Fruit fly (Drosophila melanogaster) whole organism, embryonic: ENCODE measurements around the gene CG2006.

Experiments used
- Abd-B ChIP-seq: fragments of 200-800 bp; sonication (Bioruptor generic); optimal IDR thresholded peaks from 2 replicates; lab custom pipeline; 2018; ENCODE audit warnings: missing biosample characterization, mild to moderate bottlenecking, missing genetic modification characterization, moderate library complexity
- Asciz ChIP-seq: fragments of 200-800 bp; sonication (Bioruptor generic); optimal IDR thresholded peaks from 2 replicates; lab custom pipeline; 2017; ENCODE audit warnings: missing biosample characterization, mild to moderate bottlenecking, missing genetic modification characterization, missing genetic modification reagents
- Atf6 ChIP-seq: fragments of 200-800 bp; sonication (Bioruptor generic); IDR thresholded peaks from 2 replicates; pipeline ENCODE4 v1.3.6; 2022; ENCODE audit warnings: missing biosample characterization, missing genetic modification characterization
- BEAF-32 ChIP-seq: fragments of 200-800 bp; sonication (Bioruptor generic); optimal IDR thresholded peaks from 3 replicates; lab custom pipeline; 2017; ENCODE audit warnings: missing biosample characterization, missing genetic modification characterization, mild to moderate bottlenecking, moderate library complexity, missing genetic modification reagents
- CG10274 ChIP-seq: fragments of 200-800 bp; sonication (Bioruptor generic); optimal IDR thresholded peaks from 3 replicates; lab custom pipeline; 2017; ENCODE audit warnings: missing biosample characterization, mild to moderate bottlenecking, missing genetic modification characterization
- CG11093 ChIP-seq: fragments of 200-800 bp; sonication (Bioruptor generic); IDR thresholded peaks from 3 replicates; pipeline ENCODE4 v1.3.6; 2022; ENCODE audit warnings: missing biosample characterization, missing genetic modification characterization
- CG11560 ChIP-seq: fragments of 200-800 bp; sonication (Bioruptor generic); IDR thresholded peaks from 3 replicates; pipeline ENCODE4 v1.3.6; 2022; ENCODE audit warnings: missing biosample characterization, missing genetic modification characterization
- CG12071 ChIP-seq: fragments of 200-800 bp; sonication (Bioruptor generic); optimal IDR thresholded peaks from 3 replicates; lab custom pipeline; 2018; ENCODE audit warnings: missing biosample characterization, mild to moderate bottlenecking, missing genetic modification characterization
- CG12659 ChIP-seq: fragments of 200-800 bp; sonication (Bioruptor generic); optimal IDR thresholded peaks from 3 replicates; lab custom pipeline; 2017; ENCODE audit warnings: mild to moderate bottlenecking, missing biosample characterization, missing genetic modification reagents, missing genetic modification characterization
- CG13424 ChIP-seq: fragments of 200-800 bp; sonication (Bioruptor generic); optimal IDR thresholded peaks from 2 replicates; lab custom pipeline; 2019; ENCODE audit warnings: missing biosample characterization, mild to moderate bottlenecking, missing genetic modification characterization, moderate library complexity
- CG14014 ChIP-seq: fragments of 200-800 bp; sonication (Bioruptor generic); IDR thresholded peaks from 2 replicates; pipeline ENCODE4 v1.3.6; 2022; ENCODE audit warnings: missing biosample characterization, missing genetic modification characterization
- CG17328 ChIP-seq: fragments of 200-800 bp; sonication (Bioruptor generic); IDR thresholded peaks from 2 replicates; pipeline ENCODE4 v1.3.6; 2022; ENCODE audit warnings: missing biosample characterization, missing genetic modification characterization
- CG17359 ChIP-seq: fragments of 200-800 bp; sonication (Bioruptor generic); optimal IDR thresholded peaks from 3 replicates; lab custom pipeline; 2018; ENCODE audit warnings: missing biosample characterization, mild to moderate bottlenecking, missing genetic modification characterization, moderate library complexity
- CG17385 ChIP-seq: fragments of 200-800 bp; sonication (Bioruptor generic); optimal IDR thresholded peaks from 3 replicates; lab custom pipeline; 2018; ENCODE audit warnings: missing biosample characterization, mild to moderate bottlenecking, missing genetic modification characterization
- CG17612 ChIP-seq: fragments of 200-800 bp; sonication (Bioruptor generic); IDR thresholded peaks from 2 replicates; pipeline ENCODE4 v1.3.6; 2022; ENCODE audit warnings: missing biosample characterization, missing genetic modification characterization
- CG2202 ChIP-seq: fragments of 200-800 bp; sonication (Bioruptor generic); optimal IDR thresholded peaks from 2 replicates; lab custom pipeline; 2018; ENCODE audit warnings: missing biosample characterization, mild to moderate bottlenecking, missing genetic modification characterization
- CG31224 ChIP-seq: fragments of 200-800 bp; sonication (Bioruptor generic); IDR thresholded peaks from 2 replicates; pipeline ENCODE4 v1.3.6; 2022; ENCODE audit warnings: missing biosample characterization, missing genetic modification characterization
- CG32767 ChIP-seq: fragments of 200-800 bp; sonication (Bioruptor generic); IDR thresholded peaks from 2 replicates; pipeline ENCODE4 v1.3.6; 2022; ENCODE audit warnings: missing biosample characterization, missing genetic modification characterization
- CG33213 ChIP-seq: fragments of 200-800 bp; sonication (Bioruptor generic); optimal IDR thresholded peaks from 3 replicates; lab custom pipeline; 2016; ENCODE audit warnings: missing biosample characterization, missing genetic modification characterization
- CG3407 ChIP-seq: fragments of 200-800 bp; sonication (Bioruptor generic); optimal IDR thresholded peaks from 2 replicates; lab custom pipeline; 2018; ENCODE audit warnings: missing biosample characterization, mild to moderate bottlenecking, missing genetic modification characterization
- CG4707 ChIP-seq: fragments of 200-800 bp; sonication (Bioruptor generic); optimal IDR thresholded peaks from 2 replicates; lab custom pipeline; 2018; ENCODE audit warnings: missing biosample characterization, mild to moderate bottlenecking, missing genetic modification characterization, moderate library complexity
- CG8359 ChIP-seq: fragments of 200-800 bp; sonication (Bioruptor generic); optimal IDR thresholded peaks from 2 replicates; lab custom pipeline; 2017; ENCODE audit warnings: missing biosample characterization, mild to moderate bottlenecking, missing genetic modification characterization, borderline replicate concordance
- Chrac-16 ChIP-seq: fragments of 200-800 bp; sonication (Bioruptor generic); optimal IDR thresholded peaks from 3 replicates; lab custom pipeline; 2016; ENCODE audit warnings: missing biosample characterization, missing genetic modification characterization
- Drgx ChIP-seq: fragments of 200-800 bp; sonication (Bioruptor generic); IDR thresholded peaks from 2 replicates; pipeline ENCODE4 v1.3.6; 2022; ENCODE audit warnings: missing biosample characterization, missing genetic modification characterization
- E2f2 ChIP-seq: fragments of 200-800 bp; sonication (Bioruptor generic); IDR thresholded peaks from 2 replicates; pipeline ENCODE4 v1.3.6; 2022; ENCODE audit warnings: missing biosample characterization, missing genetic modification characterization
- Fer3 ChIP-seq: fragments of 200-800 bp; sonication (Bioruptor generic); optimal IDR thresholded peaks from 2 replicates; lab custom pipeline; 2018; ENCODE audit warnings: missing biosample characterization, mild to moderate bottlenecking, missing genetic modification characterization, moderate library complexity
- Hmr ChIP-seq: fragments of 200-800 bp; sonication (Bioruptor generic); optimal IDR thresholded peaks from 3 replicates; lab custom pipeline; 2017; ENCODE audit warnings: mild to moderate bottlenecking, missing biosample characterization, missing genetic modification reagents, missing genetic modification characterization
- Hmx ChIP-seq: fragments of 200-800 bp; sonication (Bioruptor generic); optimal IDR thresholded peaks from 2 replicates; lab custom pipeline; 2016; ENCODE audit warnings: missing biosample characterization, missing genetic modification characterization
- Hr3 ChIP-seq: fragments of 200-800 bp; sonication (Bioruptor generic); optimal IDR thresholded peaks from 3 replicates; lab custom pipeline; 2016; ENCODE audit warnings: missing biosample characterization, missing genetic modification characterization
- Hr51 ChIP-seq, 2 experiments: fragments of 200-800 bp; sonication (Bioruptor generic); optimal IDR thresholded peaks; 2 replicates in 1 of 2; 3 replicates in 1 of 2; lab custom pipeline; 2016 to 2018; ENCODE audit warnings: missing biosample characterization in 2 of 2, missing genetic modification characterization in 2 of 2, mild to moderate bottlenecking in 1 of 2, moderate library complexity in 1 of 2
- bsh ChIP-seq, 2 experiments: fragments of 200-800 bp; sonication (Bioruptor generic); optimal IDR thresholded peaks; 2 replicates each; lab custom pipeline; 2017 to 2018; ENCODE audit warnings: mild to moderate bottlenecking in 2 of 2, missing biosample characterization in 2 of 2, missing genetic modification characterization in 2 of 2, moderate library complexity in 1 of 2
- cad ChIP-seq: fragments of >200 bp; optimal IDR thresholded peaks from 2 replicates; lab custom pipeline; 2017; ENCODE audit warnings: missing biosample characterization, missing genetic modification characterization
- cato ChIP-seq: fragments of 200-800 bp; sonication (Bioruptor generic); optimal IDR thresholded peaks from 2 replicates; lab custom pipeline; 2016; ENCODE audit warnings: missing biosample characterization, missing genetic modification characterization, borderline replicate concordance
- crol ChIP-seq: fragments of 200-800 bp; sonication (Bioruptor generic); IDR thresholded peaks from 2 replicates; pipeline ENCODE4 v1.3.6; 2022; ENCODE audit warnings: missing biosample characterization, missing genetic modification characterization
- ewg ChIP-seq: fragments of 200-800 bp; sonication (Bioruptor generic); optimal IDR thresholded peaks from 3 replicates; lab custom pipeline; 2017; ENCODE audit warnings: mild to moderate bottlenecking, missing biosample characterization, missing genetic modification reagents, missing genetic modification characterization
- fd64A ChIP-seq: fragments of 200-800 bp; sonication (Bioruptor generic); optimal IDR thresholded peaks from 3 replicates; lab custom pipeline; 2018; ENCODE audit warnings: missing biosample characterization, mild to moderate bottlenecking, missing genetic modification characterization
- gce ChIP-seq: fragments of 200-800 bp; sonication (Bioruptor generic); IDR thresholded peaks from 3 replicates; pipeline ENCODE4 v1.3.6; 2022; ENCODE audit warnings: missing biosample characterization, missing genetic modification characterization
- gsb-n ChIP-seq: fragments of 200-800 bp; sonication (Bioruptor generic); optimal IDR thresholded peaks from 3 replicates; lab custom pipeline; 2018; ENCODE audit warnings: missing biosample characterization, mild to moderate bottlenecking, missing genetic modification characterization
- h ChIP-seq: fragments of >200 bp; optimal IDR thresholded peaks from 2 replicates; lab custom pipeline; 2017
- jumu ChIP-seq: fragments of 200-800 bp; sonication (Bioruptor generic); optimal IDR thresholded peaks from 3 replicates; lab custom pipeline; 2016; ENCODE audit warnings: missing biosample characterization, missing genetic modification characterization
- lola ChIP-seq, 3 experiments: fragments of >200 bp in 2 of 3; fragments of 200-800 bp in 1 of 3; sonication (Bioruptor generic) in 1 of 3; optimal IDR thresholded peaks; 2 replicates each; lab custom pipeline; 2017 to 2019; ENCODE audit warnings: missing biosample characterization in 3 of 3, missing genetic modification characterization in 3 of 3, mild to moderate bottlenecking in 1 of 3, moderate library complexity in 1 of 3
- mam ChIP-seq: fragments of 200-800 bp; sonication (Bioruptor generic); optimal IDR thresholded peaks from 3 replicates; lab custom pipeline; 2016; ENCODE audit warnings: missing biosample characterization, missing genetic modification characterization
- oc ChIP-seq: fragments of 200-800 bp; sonication (Bioruptor generic); optimal IDR thresholded peaks from 2 replicates; lab custom pipeline; 2018; ENCODE audit warnings: missing biosample characterization, mild to moderate bottlenecking, missing genetic modification characterization, moderate library complexity
- pb ChIP-seq: fragments of 200-800 bp; sonication (Bioruptor generic); optimal IDR thresholded peaks from 3 replicates; lab custom pipeline; 2016; ENCODE audit warnings: missing biosample characterization, missing genetic modification characterization
- ranshi ChIP-seq: fragments of 200-800 bp; sonication (Bioruptor generic); IDR thresholded peaks from 2 replicates; pipeline ENCODE4 v1.3.6; 2022; ENCODE audit warnings: missing biosample characterization, missing genetic modification characterization
- sens ChIP-seq: fragments of 200-800 bp; sonication (Bioruptor generic); peaks from one replicate; lab custom pipeline; 2016; ENCODE audit warnings: missing biosample characterization, missing genetic modification characterization
- tgo ChIP-seq: fragments of 200-800 bp; sonication (Bioruptor generic); IDR thresholded peaks from 3 replicates; pipeline ENCODE4 v1.3.6; 2022; ENCODE audit warnings: missing biosample characterization, missing genetic modification characterization
- tin ChIP-seq: fragments of 200-800 bp; sonication (Bioruptor generic); optimal IDR thresholded peaks from 3 replicates; lab custom pipeline; 2016; ENCODE audit warnings: missing biosample characterization, missing genetic modification characterization
- ttk ChIP-seq: fragments of 200-800 bp; sonication (Bioruptor generic); IDR thresholded peaks from 2 replicates; pipeline ENCODE4 v2.1.2; 2022; ENCODE audit warnings: missing biosample characterization, missing genetic modification characterization
- wek ChIP-seq: fragments of 200-800 bp; sonication (Bioruptor generic); optimal IDR thresholded peaks from 3 replicates; lab custom pipeline; 2018; ENCODE audit warnings: missing biosample characterization, mild to moderate bottlenecking, missing genetic modification characterization, moderate library complexity
- zfh1 ChIP-seq: fragments of 200-800 bp; sonication (Bioruptor generic); IDR thresholded peaks from 3 replicates; pipeline ENCODE4 v1.3.6; 2022; ENCODE audit warnings: missing biosample characterization, missing genetic modification characterization

CG2006 gene

dm6 chr3R:29479922-29480321 lies 9.3 kb upstream of the CG2006 start (continued):
- TF ChIP-seq CG10274 (GFP tag; lab: Kevin White, UChicago), result no peak
- peak; percentile 6 for TF ChIP-seq CG13424 (tag; lab: Kevin White, UChicago)
- no peak for TF ChIP-seq mam (GFP tag; lab: Kevin White, UChicago)
- peak; percentile 6 for TF ChIP-seq ewg (GFP tag; lab: Kevin White, UChicago)
- peak; percentile 10; the same call in 1 of the 2 replicates for TF ChIP-seq ranshi (GFP tag; lab: Robert Waterston, UW)
- TF ChIP-seq CG12071 (GFP tag; lab: Kevin White, UChicago), result peak; percentile 27
- TF ChIP-seq CG11093 (GFP tag; lab: Robert Waterston, UW), result no peak
- TF ChIP-seq tgo (GFP tag; lab: Robert Waterston, UW), result no peak
- peak; percentile 42 for TF ChIP-seq Hmr (GFP tag; lab: Kevin White, UChicago)
- peak; percentile 56 for TF ChIP-seq Asciz (GFP tag; lab: Kevin White, UChicago)
- TF ChIP-seq crol (GFP tag; lab: Robert Waterston, UW), result no peak
- peak; percentile 19 for TF ChIP-seq CG17385 (GFP tag; lab: Kevin White, UChicago)
- peak; percentile 68 for TF ChIP-seq fd64A (GFP tag; lab: Kevin White, UChicago)
- peak in 1 of 2 experiments; percentile 49 for TF ChIP-seq bsh (GFP tag; optimal IDR thresholded peaks at IDR 0.05; lab: Kevin White, UChicago)
- no peak for TF ChIP-seq ttk (GFP tag; lab: Robert Waterston, UW)
- peak; percentile 61 for TF ChIP-seq CG3407
- TF ChIP-seq CG32767 (GFP tag; lab: Robert Waterston, UW), result no peak
- no peak for TF ChIP-seq gce (GFP tag; lab: Robert Waterston, UW)
- no peak for TF ChIP-seq jumu (GFP tag; lab: Kevin White, UChicago)
- peak; percentile 12 for TF ChIP-seq CG4707 (GFP tag; lab: Kevin White, UChicago)
- peak; percentile 81 for TF ChIP-seq sens (GFP tag; lab: Kevin White, UChicago)
- no peak for TF ChIP-seq Hmx
- no peak for TF ChIP-seq BEAF-32 (GFP tag; lab: Kevin White, UChicago)
- TF ChIP-seq CG11560 (tag; lab: Robert Waterston, UW), result no peak
- TF ChIP-seq CG17612, result no peak
- peak; percentile 21; the same call in 1 of the 2 replicates for TF ChIP-seq CG14014 (GFP tag; lab: Robert Waterston, UW)
- peak; percentile 51 for TF ChIP-seq wek (GFP tag; lab: Kevin White, UChicago)
- TF ChIP-seq lola (GFP tag; optimal IDR thresholded peaks at IDR 0.05; lab: Kevin White, UChicago), result peak in 1 of 3 experiments; percentile 2
- TF ChIP-seq oc, result no peak
- TF ChIP-seq Atf6 (GFP tag; lab: Robert Waterston, UW), result no peak
- TF ChIP-seq Drgx (GFP tag; lab: Robert Waterston, UW), result no peak
- peak; percentile 37 for TF ChIP-seq CG8359
- no peak for TF ChIP-seq cato (GFP tag; lab: Kevin White, UChicago)
- TF ChIP-seq gsb-n (tag; lab: Kevin White, UChicago), result no peak
- no peak for TF ChIP-seq Hr3 (GFP tag; lab: Kevin White, UChicago)
- TF ChIP-seq h (lab: Kevin White, UChicago), result no peak
- TF ChIP-seq Chrac-16 (GFP tag; lab: Kevin White, UChicago), result no peak
- no peak for TF ChIP-seq pb (GFP tag; lab: Kevin White, UChicago)
- no peak for TF ChIP-seq cad
- TF ChIP-seq Hr51 (GFP tag; optimal IDR thresholded peaks at IDR 0.05; lab: Kevin White, UChicago), result no peak
- no peak for TF ChIP-seq CG31224
- TF ChIP-seq E2f2 (GFP tag; lab: Robert Waterston, UW), result peak; percentile 42; the same call in 1 of the 2 replicates
- TF ChIP-seq tin (GFP tag; lab: Kevin White, UChicago), result no peak
- TF ChIP-seq CG17328 (GFP tag; lab: Robert Waterston, UW), result no peak
- peak; percentile 12 for TF ChIP-seq CG2202 (tag; lab: Kevin White, UChicago)
- TF ChIP-seq Fer3 (tag; lab: Kevin White, UChicago), result peak; percentile 36
- peak; percentile 22 for TF ChIP-seq CG12659 (GFP tag; lab: Kevin White, UChicago)
- TF ChIP-seq CG17359 (tag; lab: Kevin White, UChicago), result peak; percentile 18
- TF ChIP-seq zfh1 (GFP tag; lab: Robert Waterston, UW), result peak; percentile 49; the same call in 2 of the 3 replicates
- TF ChIP-seq Abd-B (GFP tag; lab: Kevin White, UChicago), result no peak
- TF ChIP-seq CG33213 (GFP tag; lab: Kevin White, UChicago), result peak; percentile 19
